Worm (Caenorhabditis elegans) whole organism, young adult: ENCODE measurements around the gene lpd-7.

Source experiments
- B0336.3 ChIP-seq: fragments of 200-800 bp; sonication (Bioruptor generic); IDR thresholded peaks from 2 replicates; pipeline ENCODE4 v1.3.6; 2022; ENCODE audit warnings: missing genetic modification characterization, missing compliant biosample characterization
- D2030.7 ChIP-seq: fragments of 200-800 bp; sonication (Bioruptor generic); IDR thresholded peaks from 2 replicates; pipeline ENCODE4 v1.3.6; 2022; ENCODE audit warnings: missing genetic modification reagents, missing genetic modification characterization, missing compliant biosample characterization
- F22D6.2 ChIP-seq: sonication (generic microtip); optimal IDR thresholded peaks from 2 replicates; lab custom pipeline; 2016; ENCODE audit warnings: mild to moderate bottlenecking, missing genetic modification characterization, missing compliant biosample characterization
- F23B12.7 ChIP-seq: sonication (generic microtip); optimal IDR thresholded peaks from 2 replicates; lab custom pipeline; 2017; ENCODE audit warnings: missing genetic modification characterization, mild to moderate bottlenecking, missing compliant biosample characterization, antibody characterized with exemption, moderate library complexity; ENCODE audit not compliant: insufficient read depth
- F37B4.10 ChIP-seq: fragments of 200-800 bp; sonication (Bioruptor generic); IDR thresholded peaks from 2 replicates; pipeline ENCODE4 v1.3.6; 2022; ENCODE audit warnings: missing genetic modification characterization, missing compliant biosample characterization
- F55B11.4 ChIP-seq: sonication (generic microtip); optimal IDR thresholded peaks from 2 replicates; lab custom pipeline; 2016; ENCODE audit warnings: missing compliant biosample characterization, missing genetic modification characterization, borderline replicate concordance; ENCODE audit not compliant: insufficient read depth
- T26A5.8 ChIP-seq: sonication (generic microtip); optimal IDR thresholded peaks from 2 replicates; lab custom pipeline; 2016; ENCODE audit warnings: missing genetic modification characterization, missing compliant biosample characterization
- akir-1 ChIP-seq: fragments of 200-800 bp; sonication (Bioruptor generic); optimal IDR thresholded peaks from 2 replicates; lab custom pipeline; 2018; ENCODE audit warnings: mild to moderate bottlenecking, missing genetic modification characterization, moderate library complexity, missing compliant biosample characterization
- ama-1 ChIP-seq, 3 experiments: fragments of 150-350 bp in 1 of 3; sonication (generic microtip) in 2 of 3; optimal IDR thresholded peaks; 2 replicates each; lab custom pipeline; 2014 to 2018; ENCODE audit warnings: missing biosample characterization in 2 of 3, missing genetic modification characterization in 2 of 3, missing genetic modification reagents in 2 of 3
- aptf-2 ChIP-seq: fragments of 200-800 bp; sonication (Bioruptor generic); conservative IDR thresholded peaks from 2 replicates; pipeline ENCODE4 v1.3.6; 2022; ENCODE audit warnings: missing genetic modification reagents, missing genetic modification characterization, missing compliant biosample characterization
- atf-7 ChIP-seq: sonication (generic microtip); optimal IDR thresholded peaks from 2 replicates; lab custom pipeline; 2017; ENCODE audit warnings: mild to moderate bottlenecking, missing genetic modification characterization, missing compliant biosample characterization
- athp-1 ChIP-seq: sonication (generic microtip); optimal IDR thresholded peaks from 2 replicates; lab custom pipeline; 2017; ENCODE audit warnings: mild to moderate bottlenecking, missing genetic modification characterization, missing compliant biosample characterization
- attf-3 ChIP-seq: fragments of 200-800 bp; sonication (Bioruptor generic); conservative IDR thresholded peaks from 2 replicates; pipeline ENCODE4 v1.3.6; 2022; ENCODE audit warnings: missing genetic modification reagents, missing genetic modification characterization, missing compliant biosample characterization
- bed-2 ChIP-seq: fragments of 200-800 bp; sonication (Bioruptor generic); IDR thresholded peaks from 2 replicates; pipeline ENCODE4 v1.3.6; 2022; ENCODE audit warnings: missing genetic modification reagents, missing genetic modification characterization, missing compliant biosample characterization
- ceh-100 ChIP-seq: fragments of 200-800 bp; sonication (Bioruptor generic); IDR thresholded peaks from 2 replicates; pipeline ENCODE4 v1.3.6; 2022; ENCODE audit warnings: missing genetic modification reagents, missing genetic modification characterization, missing compliant biosample characterization
- ceh-40 ChIP-seq: fragments of 200-800 bp; sonication (Bioruptor generic); IDR thresholded peaks from 2 replicates; pipeline ENCODE4 v1.3.6; 2022; ENCODE audit warnings: missing genetic modification characterization, missing compliant biosample characterization
- ceh-58 ChIP-seq: fragments of 200-800 bp; sonication (Bioruptor generic); IDR thresholded peaks from 2 replicates; pipeline ENCODE4 v1.3.6; 2022; ENCODE audit warnings: missing genetic modification characterization, missing compliant biosample characterization
- ceh-91 ChIP-seq: fragments of 200-800 bp; sonication (Bioruptor generic); IDR thresholded peaks from 2 replicates; pipeline ENCODE4 v1.3.6; 2022; ENCODE audit warnings: missing genetic modification reagents, missing genetic modification characterization, missing compliant biosample characterization
- dpl-1 ChIP-seq: fragments of 150-350 bp; optimal IDR thresholded peaks from 2 replicates; lab custom pipeline; 2014; ENCODE audit warnings: missing biosample characterization, missing genetic modification reagents, missing genetic modification characterization
- egrh-3 ChIP-seq: fragments of 200-800 bp; sonication (Bioruptor generic); IDR thresholded peaks from 2 replicates; pipeline ENCODE4 v1.3.6; 2022; ENCODE audit warnings: missing genetic modification reagents, missing genetic modification characterization, missing compliant biosample characterization
- hmg-20 ChIP-seq: fragments of 200-800 bp; sonication (Bioruptor generic); IDR thresholded peaks from 2 replicates; pipeline ENCODE4 v1.3.6; 2022; ENCODE audit warnings: missing genetic modification reagents, missing genetic modification characterization, missing compliant biosample characterization
- hsf-1 ChIP-seq: fragments of 200-800 bp; sonication (Bioruptor generic); IDR thresholded peaks from 2 replicates; pipeline ENCODE4 v1.3.6; 2022; ENCODE audit warnings: missing genetic modification reagents, missing genetic modification characterization, missing compliant biosample characterization
- lag-1 ChIP-seq: fragments of 200-800 bp; sonication (Bioruptor generic); IDR thresholded peaks from 2 replicates; pipeline ENCODE4 v1.3.6; 2022; ENCODE audit warnings: missing genetic modification reagents, missing genetic modification characterization, missing compliant biosample characterization
- let-526 ChIP-seq: fragments of 200-800 bp; sonication (Bioruptor generic); IDR thresholded peaks from 2 replicates; pipeline ENCODE4 v1.3.6; 2022; ENCODE audit warnings: missing genetic modification reagents, missing genetic modification characterization, missing compliant biosample characterization
- madf-10 ChIP-seq: sonication (generic microtip); optimal IDR thresholded peaks from 2 replicates; lab custom pipeline; 2016; ENCODE audit warnings: mild to moderate bottlenecking, missing genetic modification characterization, missing compliant biosample characterization
- madf-6 ChIP-seq: fragments of 200-800 bp; sonication (Bioruptor generic); IDR thresholded peaks from 2 replicates; pipeline ENCODE4 v1.3.6; 2022; ENCODE audit warnings: missing genetic modification reagents, missing genetic modification characterization, missing compliant biosample characterization
- madf-8 ChIP-seq: fragments of 200-800 bp; sonication (Bioruptor generic); conservative IDR thresholded peaks from 2 replicates; pipeline ENCODE4 v1.3.6; 2022; ENCODE audit warnings: missing genetic modification reagents, missing genetic modification characterization, missing compliant biosample characterization
- mcd-1 ChIP-seq: fragments of 200-800 bp; sonication (Bioruptor generic); IDR thresholded peaks from 2 replicates; pipeline ENCODE4 v1.3.6; 2022; ENCODE audit warnings: missing genetic modification reagents, missing genetic modification characterization, missing compliant biosample characterization
- mel-28 ChIP-seq: sonication (generic microtip); optimal IDR thresholded peaks from 2 replicates; lab custom pipeline; 2016; ENCODE audit warnings: borderline replicate concordance, mild to moderate bottlenecking, missing genetic modification characterization, missing compliant biosample characterization
- mxl-1 ChIP-seq: sonication (generic microtip); optimal IDR thresholded peaks from 2 replicates; lab custom pipeline; 2016; ENCODE audit warnings: missing genetic modification characterization, missing compliant biosample characterization
- nhr-120 ChIP-seq: fragments of 200-800 bp; sonication (Bioruptor generic); IDR thresholded peaks from 2 replicates; pipeline ENCODE4 v1.3.6; 2022; ENCODE audit warnings: missing genetic modification characterization, missing compliant biosample characterization
- pha-4 ChIP-seq: fragments of 150-350 bp; sonication (generic microtip); optimal IDR thresholded peaks from 2 replicates; lab custom pipeline; 2014; ENCODE audit warnings: missing biosample characterization, missing genetic modification reagents, missing genetic modification characterization
- rpc-1 ChIP-seq, 2 experiments: fragments of 150-350 bp in 1 of 2; sonication (generic microtip) in 1 of 2; optimal IDR thresholded peaks; 2 replicates each; lab custom pipeline; 2014 to 2018; ENCODE audit warnings: missing biosample characterization in 1 of 2, missing genetic modification characterization in 1 of 2, missing genetic modification reagents in 1 of 2, missing genotype in 1 of 2
- snpc-1.3 ChIP-seq: sonication (generic microtip); optimal IDR thresholded peaks from 2 replicates; lab custom pipeline; 2017; ENCODE audit warnings: missing genetic modification characterization, mild to moderate bottlenecking, missing compliant biosample characterization, antibody characterized with exemption, moderate library complexity, missing genotype, missing genetic modification reagents; ENCODE audit not compliant: insufficient read depth
- snpc-3.4 ChIP-seq: sonication (generic microtip); optimal IDR thresholded peaks from 2 replicates; lab custom pipeline; 2017; ENCODE audit warnings: missing genetic modification characterization, mild to moderate bottlenecking, missing compliant biosample characterization, antibody characterized with exemption, moderate library complexity, missing genotype, missing genetic modification reagents
- somi-1 ChIP-seq: fragments of 200-800 bp; sonication (Bioruptor generic); optimal IDR thresholded peaks from 2 replicates; lab custom pipeline; 2018; ENCODE audit warnings: mild to moderate bottlenecking, missing genetic modification characterization, missing compliant biosample characterization
- tbp1 ChIP-seq: fragments of 200-800 bp; sonication (Bioruptor generic); optimal IDR thresholded peaks from 2 replicates; lab custom pipeline; 2018; ENCODE audit warnings: mild to moderate bottlenecking, missing genetic modification characterization, missing compliant biosample characterization
- tbx-9 ChIP-seq: sonication (generic microtip); optimal IDR thresholded peaks from 2 replicates; lab custom pipeline; 2016; ENCODE audit warnings: borderline replicate concordance, missing genetic modification characterization, inconsistent platforms, missing compliant biosample characterization
- tlf-1 ChIP-seq: fragments of 200-800 bp; sonication (Bioruptor generic); optimal IDR thresholded peaks from 2 replicates; lab custom pipeline; 2018; ENCODE audit warnings: mild to moderate bottlenecking, missing genetic modification characterization, missing compliant biosample characterization
- zfh-2 ChIP-seq: fragments of 200-800 bp; sonication (Bioruptor generic); conservative IDR thresholded peaks from 2 replicates; pipeline ENCODE4 v1.3.6; 2022; ENCODE audit warnings: missing genetic modification reagents, missing genetic modification characterization, missing compliant biosample characterization
- ztf-3 ChIP-seq: fragments of 200-800 bp; sonication (Bioruptor generic); optimal IDR thresholded peaks from 2 replicates; lab custom pipeline; 2018; ENCODE audit warnings: mild to moderate bottlenecking, missing genetic modification characterization, missing compliant biosample characterization

lpd-7 gene

DNA sequence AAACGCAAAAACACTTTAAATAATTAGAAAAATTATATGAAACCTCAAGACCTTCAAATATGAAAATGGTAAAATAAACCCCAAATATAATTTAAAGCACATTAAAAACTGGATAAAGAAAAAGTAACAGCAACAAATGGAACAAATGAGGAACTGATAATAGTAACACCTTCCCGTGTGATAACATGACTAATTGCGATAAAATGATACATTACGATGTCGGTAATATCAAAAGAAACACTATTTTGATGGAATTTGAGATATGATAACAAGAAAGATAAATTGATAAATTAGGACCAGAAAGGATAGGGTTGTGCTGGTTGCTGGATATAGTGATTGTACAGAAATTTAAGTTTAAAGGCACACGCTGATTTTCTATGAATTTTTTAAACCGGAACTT, 31.1 kb upstream of the lpd-7 start:
- TF ChIP-seq madf-8 (GFP tag; lab: Robert Waterston, UW) (no peak), zfh-2 (GFP tag; lab: Robert Waterston, UW) (no peak), tlf-1 (GFP tag; lab: Kevin White, UChicago) (no peak), attf-3 (GFP tag; lab: Robert Waterston, UW) (no peak), B0336.3 (GFP tag; lab: Robert Waterston, UW) (no peak), let-526 (GFP tag; lab: Robert Waterston, UW) (no peak), madf-10 (tag; lab: Kevin White, UChicago) (no peak), F23B12.7 (tag; lab: Kevin White, UChicago) (no peak), tbx-9 (no peak), egrh-3 (GFP tag; lab: Robert Waterston, UW) (no peak), hsf-1 (GFP tag; lab: Robert Waterston, UW) (no peak), snpc-1.3 (tag; lab: Kevin White, UChicago) (no peak), mxl-1 (no peak), ceh-58 (GFP tag; lab: Robert Waterston, UW) (no peak), rpc-1 (optimal IDR thresholded peaks at IDR 0.05; lab: Kevin White, UChicago) (no peak), rpc-1 (tag; optimal IDR thresholded peaks at IDR 0.05; lab: Kevin White, UChicago) (no peak), madf-6 (GFP tag; lab: Robert Waterston, UW) (no peak), nhr-120 (no peak), F55B11.4 (tag; lab: Kevin White, UChicago) (no peak), dpl-1 (GFP tag; lab: Kevin White, UChicago) (no peak)

DNA sequence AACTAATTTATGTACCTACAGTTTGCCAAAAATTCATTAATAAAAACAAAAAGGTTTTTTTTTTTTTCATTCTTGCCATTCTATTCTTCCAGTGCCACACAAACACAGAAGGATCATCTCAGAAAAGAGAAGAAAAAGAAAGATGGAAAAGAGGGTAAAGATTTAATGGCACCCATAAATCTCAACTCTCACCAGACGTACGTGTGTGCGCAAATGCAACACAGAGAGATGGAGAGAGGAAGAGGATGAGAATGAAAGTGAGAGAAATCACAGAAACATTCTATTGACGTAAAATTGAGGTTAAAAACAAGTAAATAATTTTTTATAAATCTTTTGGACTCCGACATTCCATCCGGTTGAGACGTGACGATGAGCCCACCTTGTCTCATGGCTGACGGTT, 28.9 kb upstream of the lpd-7 start:
- TF ChIP-seq somi-1 (GFP tag; lab: Kevin White, UChicago): no peak
- TF ChIP-seq ceh-100: no peak
- no peak for TF ChIP-seq aptf-2 (GFP tag; lab: Robert Waterston, UW)
- no peak for TF ChIP-seq snpc-3.4 (tag; lab: Kevin White, UChicago)
- no peak for TF ChIP-seq attf-3 (GFP tag; lab: Robert Waterston, UW)
- TF ChIP-seq ama-1 (optimal IDR thresholded peaks at IDR 0.05; lab: Kevin White, UChicago): no peak
- no peak for TF ChIP-seq ama-1 (GFP tag; optimal IDR thresholded peaks at IDR 0.05; lab: Kevin White, UChicago)
- no peak for TF ChIP-seq tbp1

DNA sequence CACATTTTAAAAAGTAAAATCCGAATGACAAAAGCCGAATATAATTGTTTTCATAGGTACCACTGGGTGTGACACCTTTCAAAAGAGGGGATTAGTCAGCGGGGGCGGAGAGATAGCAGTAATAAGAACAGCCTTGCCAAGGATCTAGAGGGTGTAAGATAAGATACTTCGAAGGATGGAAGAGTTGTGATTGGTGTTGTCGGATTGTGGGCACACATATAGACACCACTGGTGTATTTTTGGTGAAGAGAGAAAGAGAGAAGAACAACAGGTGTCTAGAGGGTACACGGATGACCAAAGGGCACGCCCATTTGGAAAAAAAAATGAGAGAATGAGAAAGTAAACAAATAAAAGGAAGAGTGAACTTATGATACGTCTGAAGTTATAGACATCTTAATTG, 28.0 kb upstream of the lpd-7 start:
- no peak for TF ChIP-seq akir-1 (GFP tag; lab: Kevin White, UChicago)
- TF ChIP-seq ztf-3 (GFP tag; lab: Kevin White, UChicago): no peak
- no peak for TF ChIP-seq atf-7
- no peak for TF ChIP-seq ceh-40 (GFP tag; lab: Robert Waterston, UW)
- TF ChIP-seq D2030.7 (GFP tag; lab: Robert Waterston, UW): no peak
- TF ChIP-seq pha-4: no peak
- no peak for TF ChIP-seq lag-1 (GFP tag; lab: Robert Waterston, UW)
- TF ChIP-seq madf-6 (GFP tag; lab: Robert Waterston, UW): no peak
- no peak for TF ChIP-seq snpc-3.4 (tag; lab: Kevin White, UChicago)
- TF ChIP-seq bed-2 (GFP tag; lab: Robert Waterston, UW): no peak
- TF ChIP-seq T26A5.8 (tag; lab: Kevin White, UChicago): no peak
- TF ChIP-seq athp-1 (tag; lab: Kevin White, UChicago): no peak
- no peak for TF ChIP-seq F55B11.4 (tag; lab: Kevin White, UChicago)
- no peak for TF ChIP-seq F37B4.10
- no peak for TF ChIP-seq mel-28
- TF ChIP-seq ama-1 (optimal IDR thresholded peaks at IDR 0.05; lab: Kevin White, UChicago): no peak
- no peak for TF ChIP-seq ama-1 (GFP tag; optimal IDR thresholded peaks at IDR 0.05; lab: Kevin White, UChicago)
- TF ChIP-seq hmg-20: no peak
- no peak for TF ChIP-seq F22D6.2 (tag; lab: Kevin White, UChicago)
- TF ChIP-seq ceh-91 (GFP tag; lab: Robert Waterston, UW): no peak
- TF ChIP-seq mcd-1 (GFP tag; lab: Robert Waterston, UW): no peak
